Worm (Caenorhabditis elegans) whole organism, early embryonic: ENCODE measurements around the gene sri-57.

Source experiments
- ama-1 ChIP-seq: fragments of 150-350 bp; optimal IDR thresholded peaks from 2 replicates; lab custom pipeline; 2014
- ceh-13 ChIP-seq: fragments of 200-800 bp; sonication (Bioruptor generic); optimal IDR thresholded peaks from 2 replicates; lab custom pipeline; 2018; ENCODE audit warnings: mild to moderate bottlenecking, missing genetic modification characterization, missing compliant biosample characterization
- ceh-36 ChIP-seq: sonication (generic microtip); optimal IDR thresholded peaks from 2 replicates; lab custom pipeline; 2016; ENCODE audit warnings: missing genetic modification characterization, inconsistent platforms, missing compliant biosample characterization
- ets-7 ChIP-seq: sonication (generic microtip); optimal IDR thresholded peaks from 2 replicates; lab custom pipeline; 2016; ENCODE audit warnings: missing genotype, missing genetic modification characterization, missing compliant biosample characterization
- flt-1 ChIP-seq: fragments of 200-800 bp; sonication (Bioruptor generic); IDR thresholded peaks from 2 replicates; pipeline ENCODE4 v1.3.6; 2022; ENCODE audit warnings: missing genetic modification characterization, missing compliant biosample characterization
- hmbx-1 ChIP-seq: sonication (generic microtip); optimal IDR thresholded peaks from 2 replicates; lab custom pipeline; 2016; ENCODE audit warnings: mild to moderate bottlenecking, missing genetic modification characterization, missing compliant biosample characterization

ce11 chrII:2627154-2627799 lies 44.9 kb downstream of the sri-57 start, which contains the start of gene sri-71:
- no peak for TF ChIP-seq hmbx-1 (tag; lab: Kevin White, UChicago)
- TF ChIP-seq flt-1, result no peak
- TF ChIP-seq ceh-13 (GFP tag; lab: Kevin White, UChicago), result no peak
- no peak for TF ChIP-seq ets-7 (tag; lab: Kevin White, UChicago)
- TF ChIP-seq ama-1 (lab: Kevin White, UChicago), result no peak
- TF ChIP-seq ceh-36, result no peak
